Worm (Caenorhabditis elegans): ENCODE data around the gene col-154.

ce11 chrV:11402610-11403009 lies 17.4 kb downstream of the col-154 start, which contains the start of gene nas-19:
- TF ChIP-seq flt-1 (GFP tag; IDR thresholded peaks at IDR 0.05) = no peak
- no peak for TF ChIP-seq tbx-11 (GFP tag; IDR thresholded peaks at IDR 0.05)
- no peak for TF ChIP-seq ceh-13 (GFP tag; optimal IDR thresholded peaks at IDR 0.05)
- TF ChIP-seq pes-1 (GFP tag; IDR thresholded peaks at IDR 0.05) = no peak
- TF ChIP-seq hmbx-1 (tag; optimal IDR thresholded peaks at IDR 0.05) = no peak
- TF ChIP-seq tra-4 (tag; optimal IDR thresholded peaks at IDR 0.05) = no peak
- no peak for TF ChIP-seq ets-7 (tag; optimal IDR thresholded peaks at IDR 0.05)
